Fruit fly (Drosophila melanogaster): Measurements from ENCODE around the gene CG7024.

DNA sequence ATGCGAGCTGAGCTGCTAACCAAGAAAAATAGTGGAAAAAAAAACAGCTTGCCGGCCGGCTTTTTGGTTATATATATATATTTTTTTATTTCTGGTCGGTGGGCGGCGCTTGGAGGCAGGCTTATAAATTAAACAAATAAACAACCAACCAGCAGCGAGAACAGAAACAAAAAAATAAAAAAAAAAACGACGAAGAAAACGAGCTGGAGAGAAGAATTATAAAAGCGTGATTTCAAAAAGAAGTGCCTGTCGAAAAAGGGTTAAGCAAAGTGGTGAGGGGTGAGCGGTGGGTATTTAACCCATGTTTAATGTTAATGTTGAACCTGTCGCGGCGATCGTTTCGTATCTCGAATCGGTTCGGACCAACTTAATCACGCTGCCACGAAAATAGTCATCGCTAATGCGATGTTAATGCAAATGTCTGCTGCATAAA, 33.9 kb upstream of the CG7024 start:
- no peak for TF ChIP-seq btn (GFP tag; optimal IDR thresholded peaks at IDR 0.05)
- TF ChIP-seq CG13894 (tag; optimal IDR thresholded peaks at IDR 0.05), result peak; percentile 34
- no peak for TF ChIP-seq CG7839 (tag; optimal IDR thresholded peaks at IDR 0.05)
- TF ChIP-seq al (GFP tag; IDR thresholded peaks at IDR 0.05), result no peak
- no peak for TF ChIP-seq rib (GFP tag; IDR thresholded peaks at IDR 0.05)

Data from whole organism, embryonic.